Worm (Caenorhabditis elegans) whole organism, young adult: ENCODE data around the gene cest-16.

Experiments used
- B0035.1 ChIP-seq: sonication (generic microtip); optimal IDR thresholded peaks from 2 replicates; lab custom pipeline; 2016; ENCODE audit warnings: missing genetic modification characterization, mild to moderate bottlenecking, missing compliant biosample characterization, missing genotype, missing genetic modification reagents
- B0336.3 ChIP-seq: fragments of 200-800 bp; sonication (Bioruptor generic); IDR thresholded peaks from 2 replicates; pipeline ENCODE4 v1.3.6; 2022; ENCODE audit warnings: missing genetic modification characterization, missing compliant biosample characterization
- F23B12.7 ChIP-seq: sonication (generic microtip); optimal IDR thresholded peaks from 2 replicates; lab custom pipeline; 2017; ENCODE audit warnings: missing genetic modification characterization, mild to moderate bottlenecking, missing compliant biosample characterization, antibody characterized with exemption, moderate library complexity; ENCODE audit not compliant: insufficient read depth
- F33H1.4 ChIP-seq: fragments of 200-800 bp; sonication (Bioruptor generic); IDR thresholded peaks from 2 replicates; pipeline ENCODE4 v1.3.6; 2022; ENCODE audit warnings: missing genetic modification reagents, missing genetic modification characterization, missing compliant biosample characterization
- F49E8.2 ChIP-seq: sonication (generic microtip); optimal IDR thresholded peaks from 3 replicates; lab custom pipeline; 2017; ENCODE audit warnings: missing genetic modification characterization, mild to moderate bottlenecking, missing compliant biosample characterization, antibody characterized with exemption, moderate library complexity; ENCODE audit not compliant: insufficient read depth
- F52B5.7 ChIP-seq: sonication (generic microtip); optimal IDR thresholded peaks from 2 replicates; lab custom pipeline; 2016; ENCODE audit warnings: mild to moderate bottlenecking, missing genetic modification characterization, missing compliant biosample characterization
- F55B11.4 ChIP-seq: sonication (generic microtip); optimal IDR thresholded peaks from 2 replicates; lab custom pipeline; 2016; ENCODE audit warnings: missing compliant biosample characterization, missing genetic modification characterization, borderline replicate concordance; ENCODE audit not compliant: insufficient read depth
- Y53F4B.3 ChIP-seq: fragments of 200-800 bp; sonication (Bioruptor generic); IDR thresholded peaks from 2 replicates; pipeline ENCODE4 v1.3.6; 2022; ENCODE audit warnings: missing genetic modification reagents, missing genetic modification characterization, missing compliant biosample characterization
- aptf-2 ChIP-seq: fragments of 200-800 bp; sonication (Bioruptor generic); conservative IDR thresholded peaks from 2 replicates; pipeline ENCODE4 v1.3.6; 2022; ENCODE audit warnings: missing genetic modification reagents, missing genetic modification characterization, missing compliant biosample characterization
- aptf-3 ChIP-seq: fragments of 200-800 bp; sonication (Bioruptor generic); IDR thresholded peaks from 2 replicates; pipeline ENCODE4 v1.3.6; 2022; ENCODE audit warnings: missing genetic modification characterization, missing compliant biosample characterization
- atf-7 ChIP-seq: sonication (generic microtip); optimal IDR thresholded peaks from 2 replicates; lab custom pipeline; 2017; ENCODE audit warnings: mild to moderate bottlenecking, missing genetic modification characterization, missing compliant biosample characterization
- attf-3 ChIP-seq: fragments of 200-800 bp; sonication (Bioruptor generic); conservative IDR thresholded peaks from 2 replicates; pipeline ENCODE4 v1.3.6; 2022; ENCODE audit warnings: missing genetic modification reagents, missing genetic modification characterization, missing compliant biosample characterization
- bed-1 ChIP-seq: fragments of 200-800 bp; sonication (Bioruptor generic); IDR thresholded peaks from 2 replicates; pipeline ENCODE4 v1.3.6; 2022; ENCODE audit warnings: missing genetic modification reagents, missing genetic modification characterization, missing compliant biosample characterization
- bed-2 ChIP-seq: fragments of 200-800 bp; sonication (Bioruptor generic); IDR thresholded peaks from 2 replicates; pipeline ENCODE4 v1.3.6; 2022; ENCODE audit warnings: missing genetic modification reagents, missing genetic modification characterization, missing compliant biosample characterization
- cebp-1 ChIP-seq, 2 experiments: fragments of 200-800 bp in 1 of 2; sonication (Bioruptor generic) in 1 of 2; sonication (generic microtip) in 1 of 2; IDR thresholded peaks in 1 of 2; optimal IDR thresholded peaks in 1 of 2; 2 replicates each; pipeline versions ENCODE4 v1.3.6 to Lab custom; 2017 to 2022; ENCODE audit warnings: missing compliant biosample characterization in 2 of 2, missing genetic modification characterization in 2 of 2, mild to moderate bottlenecking in 1 of 2, missing genetic modification reagents in 1 of 2, moderate library complexity in 1 of 2
- cebp-2 ChIP-seq: fragments of 200-800 bp; sonication (Bioruptor generic); IDR thresholded peaks from 2 replicates; pipeline ENCODE4 v1.3.6; 2022; ENCODE audit warnings: missing genetic modification characterization, missing compliant biosample characterization
- ceh-58 ChIP-seq: fragments of 200-800 bp; sonication (Bioruptor generic); IDR thresholded peaks from 2 replicates; pipeline ENCODE4 v1.3.6; 2022; ENCODE audit warnings: missing genetic modification characterization, missing compliant biosample characterization
- ceh-91 ChIP-seq: fragments of 200-800 bp; sonication (Bioruptor generic); IDR thresholded peaks from 2 replicates; pipeline ENCODE4 v1.3.6; 2022; ENCODE audit warnings: missing genetic modification reagents, missing genetic modification characterization, missing compliant biosample characterization
- dox-1 ChIP-seq: fragments of 200-800 bp; sonication (Bioruptor generic); IDR thresholded peaks from 2 replicates; pipeline ENCODE4 v1.3.6; 2022; ENCODE audit warnings: missing genetic modification reagents, missing genetic modification characterization, missing compliant biosample characterization
- ekl-4 ChIP-seq: fragments of 200-800 bp; sonication (Bioruptor generic); IDR thresholded peaks from 2 replicates; pipeline ENCODE4 v1.3.6; 2022; ENCODE audit warnings: missing genetic modification reagents, missing genetic modification characterization, missing compliant biosample characterization
- gei-17 ChIP-seq: fragments of 200-800 bp; sonication (Bioruptor generic); optimal IDR thresholded peaks from 2 replicates; lab custom pipeline; 2018; ENCODE audit warnings: mild to moderate bottlenecking, missing genetic modification characterization, missing compliant biosample characterization
- lag-1 ChIP-seq: fragments of 200-800 bp; sonication (Bioruptor generic); IDR thresholded peaks from 2 replicates; pipeline ENCODE4 v1.3.6; 2022; ENCODE audit warnings: missing genetic modification reagents, missing genetic modification characterization, missing compliant biosample characterization
- lin-35 ChIP-seq, 3 experiments: fragments of 150-350 bp in 2 of 3; sonication (generic microtip) in 1 of 3; optimal IDR thresholded peaks; 2 replicates each; lab custom pipeline; 2014 to 2018; ENCODE audit warnings: missing biosample characterization in 3 of 3, missing genetic modification characterization in 3 of 3, missing genetic modification reagents in 3 of 3
- lin-40 ChIP-seq: sonication (generic microtip); optimal IDR thresholded peaks from 2 replicates; lab custom pipeline; 2016; ENCODE audit warnings: missing genetic modification characterization, mild to moderate bottlenecking, missing compliant biosample characterization, missing genotype, missing genetic modification reagents
- lir-1 ChIP-seq: fragments of 200-800 bp; sonication (Bioruptor generic); conservative IDR thresholded peaks from 2 replicates; pipeline ENCODE4 v1.3.6; 2022; ENCODE audit warnings: missing genetic modification reagents, missing genetic modification characterization, missing compliant biosample characterization
- lsl-1 ChIP-seq: fragments of 200-800 bp; sonication (Bioruptor generic); optimal IDR thresholded peaks from 2 replicates; lab custom pipeline; 2018; ENCODE audit warnings: mild to moderate bottlenecking, missing genetic modification characterization, moderate library complexity, missing compliant biosample characterization
- lsy-27 ChIP-seq: sonication (generic microtip); optimal IDR thresholded peaks from 2 replicates; lab custom pipeline; 2017; ENCODE audit warnings: missing genetic modification characterization, mild to moderate bottlenecking, missing compliant biosample characterization, antibody characterized with exemption, missing genotype, borderline replicate concordance; ENCODE audit not compliant: insufficient read depth
- madf-8 ChIP-seq: fragments of 200-800 bp; sonication (Bioruptor generic); conservative IDR thresholded peaks from 2 replicates; pipeline ENCODE4 v1.3.6; 2022; ENCODE audit warnings: missing genetic modification reagents, missing genetic modification characterization, missing compliant biosample characterization
- mxl-1 ChIP-seq: sonication (generic microtip); optimal IDR thresholded peaks from 2 replicates; lab custom pipeline; 2016; ENCODE audit warnings: missing genetic modification characterization, missing compliant biosample characterization
- nhr-27 ChIP-seq: fragments of 200-800 bp; sonication (Bioruptor generic); optimal IDR thresholded peaks from 2 replicates; lab custom pipeline; 2018; ENCODE audit warnings: mild to moderate bottlenecking, missing genetic modification characterization, moderate library complexity, missing compliant biosample characterization
- pbrm-1 ChIP-seq: fragments of 200-800 bp; sonication (Bioruptor generic); IDR thresholded peaks from 2 replicates; pipeline ENCODE4 v1.3.6; 2022; ENCODE audit warnings: missing genetic modification reagents, missing genetic modification characterization, missing compliant biosample characterization
- pha-4 ChIP-seq: fragments of 150-350 bp; sonication (generic microtip); optimal IDR thresholded peaks from 2 replicates; lab custom pipeline; 2014; ENCODE audit warnings: missing biosample characterization, missing genetic modification reagents, missing genetic modification characterization
- repo-1 ChIP-seq: sonication (generic microtip); optimal IDR thresholded peaks from 2 replicates; lab custom pipeline; 2017; ENCODE audit warnings: mild to moderate bottlenecking, missing genetic modification characterization, missing compliant biosample characterization
- sdz-38 ChIP-seq: sonication (generic microtip); optimal IDR thresholded peaks from 2 replicates; lab custom pipeline; 2016; ENCODE audit warnings: missing genotype, missing genetic modification characterization, missing compliant biosample characterization
- unc-130 ChIP-seq: sonication (generic microtip); optimal IDR thresholded peaks from 2 replicates; lab custom pipeline; 2016; ENCODE audit warnings: missing genetic modification reagents, missing genetic modification characterization, missing compliant biosample characterization
- unc-62 ChIP-seq: fragments of 150-350 bp; optimal IDR thresholded peaks from 2 replicates; lab custom pipeline; 2014; ENCODE audit warnings: missing biosample characterization, missing genetic modification reagents, missing genetic modification characterization
- xnd-1 ChIP-seq: sonication (generic microtip); optimal IDR thresholded peaks from 2 replicates; lab custom pipeline; 2016; ENCODE audit warnings: missing genotype, missing genetic modification reagents, missing genetic modification characterization, missing compliant biosample characterization
- ztf-18 ChIP-seq: sonication (generic microtip); optimal IDR thresholded peaks from 2 replicates; lab custom pipeline; 2016; ENCODE audit warnings: missing genotype, mild to moderate bottlenecking, missing genetic modification characterization, missing compliant biosample characterization
- ztf-26 ChIP-seq: sonication (generic microtip); optimal IDR thresholded peaks from 2 replicates; lab custom pipeline; 2017; ENCODE audit warnings: missing genetic modification characterization, missing compliant biosample characterization
- ztf-3 ChIP-seq: fragments of 200-800 bp; sonication (Bioruptor generic); optimal IDR thresholded peaks from 2 replicates; lab custom pipeline; 2018; ENCODE audit warnings: mild to moderate bottlenecking, missing genetic modification characterization, missing compliant biosample characterization
- ztf-6 ChIP-seq: fragments of 200-800 bp; sonication (Bioruptor generic); IDR thresholded peaks from 2 replicates; pipeline ENCODE4 v1.3.6; 2022; ENCODE audit warnings: missing genetic modification reagents, missing genetic modification characterization, missing compliant biosample characterization

cest-16 gene

ce11 chrX:6286154-6286553, 13.6 kb upstream of the cest-16 start (continued):
- TF ChIP-seq bed-1 (GFP tag; lab: Robert Waterston, UW) = no peak
- no peak for TF ChIP-seq ztf-3 (GFP tag; lab: Kevin White, UChicago)
- peak; percentile 16 for TF ChIP-seq nhr-27 (tag; lab: Kevin White, UChicago)
- peak; percentile 69 for TF ChIP-seq F52B5.7 (tag; lab: Kevin White, UChicago)
- TF ChIP-seq B0336.3 (GFP tag; lab: Robert Waterston, UW) = no peak; the same call in 1 of the 2 replicates
- TF ChIP-seq atf-7 (tag; lab: Kevin White, UChicago) = peak; percentile 59
- peak; percentile 90 for TF ChIP-seq mxl-1
- TF ChIP-seq ztf-26 (tag; lab: Kevin White, UChicago) = peak; percentile 14
- TF ChIP-seq Y53F4B.3 (GFP tag; lab: Robert Waterston, UW) = no peak
- peak; percentile 69 for TF ChIP-seq ztf-18 (tag; lab: Kevin White, UChicago)
- no peak for TF ChIP-seq gei-17
- TF ChIP-seq sdz-38 (tag; lab: Kevin White, UChicago) = no peak
- peak; percentile 39 for TF ChIP-seq unc-130
- TF ChIP-seq cebp-2 (GFP tag; lab: Robert Waterston, UW) = 0 out of 2 replicates have a peak, but pooled peaks have one; percentile 88
- TF ChIP-seq F55B11.4 (tag; lab: Kevin White, UChicago) = no peak
- TF ChIP-seq lir-1 (GFP tag; lab: Robert Waterston, UW) = no peak
- no peak for TF ChIP-seq ceh-91 (GFP tag; lab: Robert Waterston, UW)
- 0 out of 2 replicates have a peak, but pooled peaks have one; percentile 24 for TF ChIP-seq aptf-3 (GFP tag; lab: Robert Waterston, UW)
- no peak for TF ChIP-seq lin-40
- no peak for TF ChIP-seq unc-62
- no peak for TF ChIP-seq repo-1 (tag; lab: Kevin White, UChicago)
- peak; percentile 62; the same call in 1 of the 2 replicates for TF ChIP-seq dox-1 (GFP tag; lab: Robert Waterston, UW)
- TF ChIP-seq ztf-6 = no peak
- peak; percentile 3 for TF ChIP-seq lsl-1
- TF ChIP-seq F33H1.4 (GFP tag; lab: Robert Waterston, UW) = no peak
- peak; percentile 27 for TF ChIP-seq F49E8.2 (tag; lab: Kevin White, UChicago)
- no peak for TF ChIP-seq ceh-58 (GFP tag; lab: Robert Waterston, UW)
- TF ChIP-seq pha-4 (tag; lab: Kevin White, UChicago) = no peak
- TF ChIP-seq bed-2 (GFP tag; lab: Robert Waterston, UW) = no peak
- TF ChIP-seq F23B12.7 (tag; lab: Kevin White, UChicago) = peak; percentile 70
- TF ChIP-seq lsy-27 = peak; percentile 65
- TF ChIP-seq, all 124 proteins: peak for 73

- no peak for TF ChIP-seq B0035.1 (tag; lab: Kevin White, UChicago)
- TF ChIP-seq xnd-1 = no peak
- TF ChIP-seq aptf-3 (GFP tag; lab: Robert Waterston, UW) = no peak
- TF ChIP-seq cebp-1 (GFP tag; IDR thresholded peaks at IDR 0.05; lab: Robert Waterston, UW) = no peak
- no peak for TF ChIP-seq cebp-1 (tag; optimal IDR thresholded peaks at IDR 0.05; lab: Kevin White, UChicago)
- TF ChIP-seq ekl-4 (GFP tag; lab: Robert Waterston, UW) = no peak
- TF ChIP-seq lin-35 (GFP tag; optimal IDR thresholded peaks at IDR 0.05; lab: Kevin White, UChicago) = no peak
- no peak for TF ChIP-seq pbrm-1
- no peak for TF ChIP-seq aptf-2 (GFP tag; lab: Robert Waterston, UW)
- TF ChIP-seq attf-3 (GFP tag; lab: Robert Waterston, UW) = no peak
- no peak for TF ChIP-seq bed-2 (GFP tag; lab: Robert Waterston, UW)
- no peak for TF ChIP-seq madf-8 (GFP tag; lab: Robert Waterston, UW)
- TF ChIP-seq lag-1 = no peak
- no peak for TF ChIP-seq nhr-27 (tag; lab: Kevin White, UChicago)
These were observed 10.7 kb upstream of the cest-16 start for ce11 chrX:6289038-6289437.
